Worm (Caenorhabditis elegans) whole organism, L1 larva: ENCODE measurements around the gene C34E10.9.

Experiments used
- C16A3.4 ChIP-seq: fragments of 150-350 bp; optimal IDR thresholded peaks from 2 replicates; lab custom pipeline; 2014; ENCODE audit warnings: missing biosample characterization, missing genetic modification characterization
- C34B4.2 ChIP-seq: sonication (generic microtip); optimal IDR thresholded peaks from 2 replicates; lab custom pipeline; 2017; ENCODE audit warnings: mild to moderate bottlenecking, missing genetic modification characterization, missing compliant biosample characterization
- Y116A8C.19 ChIP-seq: sonication (generic microtip); optimal IDR thresholded peaks from 2 replicates; lab custom pipeline; 2016; ENCODE audit warnings: missing compliant biosample characterization, missing genetic modification characterization, borderline replicate concordance
- blmp-1 ChIP-seq: fragments of 150-350 bp; optimal IDR thresholded peaks from 2 replicates; lab custom pipeline; 2014; ENCODE audit warnings: missing biosample characterization, missing genetic modification characterization
- ceh-63 ChIP-seq: fragments of 200-800 bp; sonication (Bioruptor generic); optimal IDR thresholded peaks from 2 replicates; lab custom pipeline; 2018; ENCODE audit warnings: mild to moderate bottlenecking, missing genetic modification characterization, missing compliant biosample characterization
- ceh-82 ChIP-seq, 3 experiments: fragments of 150-350 bp in 1 of 3; sonication (generic microtip) in 2 of 3; optimal IDR thresholded peaks; 2 replicates each; lab custom pipeline; 2014 to 2017; ENCODE audit warnings: missing biosample characterization in 3 of 3, missing genetic modification characterization in 3 of 3
- dpl-1 ChIP-seq, 3 experiments: fragments of 150-350 bp in 2 of 3; sonication (generic microtip) in 1 of 3; optimal IDR thresholded peaks; 2 replicates each; lab custom pipeline; 2014 to 2017; ENCODE audit warnings: missing biosample characterization in 3 of 3, missing genetic modification characterization in 3 of 3, missing genetic modification reagents in 3 of 3
- dsc-1 ChIP-seq: sonication (generic microtip); optimal IDR thresholded peaks from 2 replicates; lab custom pipeline; 2016; ENCODE audit warnings: mild to moderate bottlenecking, missing genetic modification characterization, missing compliant biosample characterization
- efl-3 ChIP-seq: fragments of 200-800 bp; sonication (Bioruptor generic); optimal IDR thresholded peaks from 2 replicates; lab custom pipeline; 2018; ENCODE audit warnings: mild to moderate bottlenecking, missing genetic modification characterization, missing compliant biosample characterization
- egl-27 ChIP-seq, 2 experiments: fragments of 150-350 bp in 1 of 2; sonication (generic microtip); optimal IDR thresholded peaks; 3 replicates each; lab custom pipeline; 2017 to 2018; ENCODE audit warnings: missing biosample characterization in 2 of 2, missing genetic modification characterization in 2 of 2, missing genetic modification reagents in 2 of 2
- elt-3 ChIP-seq, 6 experiments: fragments of 150-350 bp in 1 of 6; sonication (generic microtip); optimal IDR thresholded peaks; 2 replicates each; lab custom pipeline; 2017 to 2018; ENCODE audit warnings: missing biosample characterization in 6 of 6, missing genetic modification characterization in 6 of 6, inconsistent platforms in 1 of 6
- ets-5 ChIP-seq: fragments of 200-800 bp; sonication (Bioruptor generic); IDR thresholded peaks from 2 replicates; pipeline ENCODE4 v1.3.6; 2022; ENCODE audit warnings: missing genetic modification characterization, missing compliant biosample characterization
- fkh-10 ChIP-seq: sonication (generic microtip); optimal IDR thresholded peaks from 2 replicates; lab custom pipeline; 2017; ENCODE audit warnings: missing biosample characterization, missing genetic modification reagents, missing genetic modification characterization
- fkh-4 ChIP-seq: sonication (generic microtip); optimal IDR thresholded peaks from 2 replicates; lab custom pipeline; 2016; ENCODE audit warnings: missing compliant biosample characterization, missing genetic modification characterization, borderline replicate concordance
- fos-1 ChIP-seq: fragments of 150-350 bp; optimal IDR thresholded peaks from 2 replicates; lab custom pipeline; 2014; ENCODE audit warnings: missing biosample characterization, missing genetic modification characterization
- grh-1 ChIP-seq: fragments of 200-800 bp; sonication (Bioruptor generic); IDR thresholded peaks from 2 replicates; pipeline ENCODE4 v1.3.6; 2022; ENCODE audit warnings: missing genetic modification reagents, missing genetic modification characterization, missing compliant biosample characterization
- hlh-17 ChIP-seq: fragments of 200-800 bp; sonication (Bioruptor generic); optimal IDR thresholded peaks from 2 replicates; lab custom pipeline; 2018; ENCODE audit warnings: missing genetic modification characterization, mild to moderate bottlenecking, missing compliant biosample characterization, moderate library complexity, borderline replicate concordance
- hpl-2 ChIP-seq: fragments of 150-350 bp; optimal IDR thresholded peaks from 2 replicates; lab custom pipeline; 2014; ENCODE audit warnings: missing biosample characterization, missing genetic modification reagents, missing genetic modification characterization
- irx-1 ChIP-seq: sonication (generic microtip); optimal IDR thresholded peaks from 2 replicates; lab custom pipeline; 2016; ENCODE audit warnings: missing genetic modification characterization, missing compliant biosample characterization
- isw-1 ChIP-seq: fragments of 200-800 bp; sonication (Bioruptor generic); IDR thresholded peaks from 2 replicates; pipeline ENCODE4 v1.3.6; 2022; ENCODE audit warnings: missing genetic modification characterization, missing compliant biosample characterization
- lin-13 ChIP-seq: fragments of 150-350 bp; optimal IDR thresholded peaks from 2 replicates; lab custom pipeline; 2014; ENCODE audit warnings: missing biosample characterization, missing genetic modification reagents, missing genetic modification characterization
- lin-15B ChIP-seq: fragments of 150-350 bp; sonication (generic microtip); optimal IDR thresholded peaks from 3 replicates; lab custom pipeline; 2014; ENCODE audit warnings: missing biosample characterization, missing genetic modification characterization
- mab-9 ChIP-seq: fragments of 200-800 bp; sonication (Bioruptor generic); IDR thresholded peaks from 2 replicates; pipeline ENCODE4 v1.3.6; 2022; ENCODE audit warnings: missing genetic modification reagents, missing genetic modification characterization, missing compliant biosample characterization
- mdl-1 ChIP-seq, 2 experiments: fragments of 150-350 bp; optimal IDR thresholded peaks; 2 replicates each; lab custom pipeline; 2014 to 2017; ENCODE audit warnings: missing biosample characterization in 2 of 2, missing genetic modification characterization in 2 of 2, inconsistent platforms in 1 of 2
- nhr-11 ChIP-seq: fragments of 150-350 bp; optimal IDR thresholded peaks from 2 replicates; lab custom pipeline; 2014; ENCODE audit warnings: missing biosample characterization, missing genetic modification characterization
- nhr-237 ChIP-seq: fragments of 150-350 bp; optimal IDR thresholded peaks from 2 replicates; lab custom pipeline; 2014; ENCODE audit warnings: missing biosample characterization, missing genetic modification characterization
- nhr-28 ChIP-seq: fragments of 150-350 bp; optimal IDR thresholded peaks from 2 replicates; lab custom pipeline; 2014; ENCODE audit warnings: missing biosample characterization, missing genetic modification characterization
- nhr-47 ChIP-seq: sonication (generic microtip); optimal IDR thresholded peaks from 2 replicates; lab custom pipeline; 2016; ENCODE audit warnings: mild to moderate bottlenecking, missing genetic modification characterization, moderate library complexity, missing compliant biosample characterization
- nhr-76 ChIP-seq: sonication (generic microtip); optimal IDR thresholded peaks from 2 replicates; lab custom pipeline; 2017; ENCODE audit warnings: missing biosample characterization, missing genetic modification characterization
- nhr-77 ChIP-seq: fragments of 150-350 bp; optimal IDR thresholded peaks from 2 replicates; lab custom pipeline; 2014; ENCODE audit warnings: missing biosample characterization, missing genetic modification characterization
- nhr-84 ChIP-seq: sonication (generic microtip); optimal IDR thresholded peaks from 2 replicates; lab custom pipeline; 2017; ENCODE audit warnings: missing biosample characterization, missing genetic modification characterization
- nhr-85 ChIP-seq: sonication (generic microtip); peaks from one replicate; lab custom pipeline; 2016; ENCODE audit warnings: missing genetic modification characterization, inconsistent platforms, missing compliant biosample characterization
- nhr-90 ChIP-seq: sonication (generic microtip); optimal IDR thresholded peaks from 2 replicates; lab custom pipeline; 2016; ENCODE audit warnings: mild to moderate bottlenecking, missing genetic modification characterization, missing compliant biosample characterization; ENCODE audit not compliant: poor library complexity
- pax-3 ChIP-seq: fragments of 200-800 bp; sonication (Bioruptor generic); optimal IDR thresholded peaks from 2 replicates; lab custom pipeline; 2018; ENCODE audit warnings: mild to moderate bottlenecking, missing genetic modification characterization, moderate library complexity, missing compliant biosample characterization
- skn-1 ChIP-seq: fragments of 150-350 bp; optimal IDR thresholded peaks from 2 replicates; lab custom pipeline; 2014; ENCODE audit warnings: missing biosample characterization, missing genetic modification characterization
- snpc-4 ChIP-seq: fragments of 150-350 bp; optimal IDR thresholded peaks from 2 replicates; lab custom pipeline; 2014; ENCODE audit warnings: missing biosample characterization, missing genetic modification characterization
- snu-23 ChIP-seq: sonication (generic microtip); optimal IDR thresholded peaks from 2 replicates; lab custom pipeline; 2016; ENCODE audit warnings: missing genetic modification characterization, missing compliant biosample characterization
- sox-4 ChIP-seq: sonication (generic microtip); optimal IDR thresholded peaks from 2 replicates; lab custom pipeline; 2016; ENCODE audit warnings: missing genetic modification characterization, missing compliant biosample characterization
- sptf-1 ChIP-seq: fragments of 150-350 bp; optimal IDR thresholded peaks from 2 replicates; lab custom pipeline; 2014; ENCODE audit warnings: missing biosample characterization, missing genetic modification characterization
- sup-37 ChIP-seq: fragments of 200-800 bp; sonication (Bioruptor generic); optimal IDR thresholded peaks from 2 replicates; lab custom pipeline; 2018; ENCODE audit warnings: mild to moderate bottlenecking, missing genetic modification characterization, missing compliant biosample characterization
- tbx-2 ChIP-seq: sonication (generic microtip); optimal IDR thresholded peaks from 2 replicates; lab custom pipeline; 2016; ENCODE audit warnings: missing genetic modification characterization, missing compliant biosample characterization
- unc-130 ChIP-seq: fragments of 150-350 bp; optimal IDR thresholded peaks from 2 replicates; lab custom pipeline; 2017; ENCODE audit warnings: missing biosample characterization, missing genetic modification characterization, inconsistent platforms
- unc-86 ChIP-seq: sonication (generic microtip); optimal IDR thresholded peaks from 2 replicates; lab custom pipeline; 2016; ENCODE audit warnings: missing genetic modification characterization, missing compliant biosample characterization
- unc-98 ChIP-seq: fragments of 200-800 bp; sonication (Bioruptor generic); IDR thresholded peaks from 2 replicates; pipeline ENCODE4 v1.3.6; 2022; ENCODE audit warnings: missing genetic modification characterization, missing compliant biosample characterization
- xbp-1 ChIP-seq: sonication (generic microtip); optimal IDR thresholded peaks from 2 replicates; lab custom pipeline; 2016; ENCODE audit warnings: missing genetic modification characterization, missing compliant biosample characterization
- zag-1 ChIP-seq: fragments of 150-350 bp; optimal IDR thresholded peaks from 2 replicates; lab custom pipeline; 2014; ENCODE audit warnings: missing biosample characterization, missing genetic modification characterization
- ztf-11 ChIP-seq, 2 experiments: sonication (generic microtip); optimal IDR thresholded peaks; 2 replicates each; lab custom pipeline; 2016 to 2017; ENCODE audit warnings: missing genetic modification characterization in 2 of 2, missing biosample characterization in 1 of 2, missing compliant biosample characterization in 1 of 2
- ztf-4 ChIP-seq: fragments of 150-350 bp; optimal IDR thresholded peaks from 2 replicates; lab custom pipeline; 2014; ENCODE audit warnings: missing biosample characterization, missing genetic modification characterization

C34E10.9 gene

DNA sequence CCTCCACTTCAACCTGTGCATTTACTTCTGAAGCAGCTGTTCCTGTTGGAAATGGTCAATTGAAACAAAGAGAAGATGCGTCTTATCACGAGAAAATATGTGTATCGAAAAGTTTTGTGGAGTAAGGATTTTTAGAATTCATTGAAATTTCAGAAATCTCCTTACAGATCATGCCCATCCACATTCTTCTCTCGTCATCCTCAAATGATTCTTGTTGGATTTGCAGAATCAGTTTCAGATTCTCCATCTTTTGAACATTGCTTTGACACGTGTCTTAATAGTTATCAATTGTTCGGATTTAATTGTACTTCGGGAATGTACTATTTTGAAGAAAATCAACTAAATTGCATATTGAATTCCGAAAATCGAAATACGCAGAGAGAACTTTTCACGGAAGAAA lies 40.8 kb upstream of the C34E10.9 start:
- TF ChIP-seq fkh-10 (GFP tag; lab: Kevin White, UChicago) (no peak), lin-13 (GFP tag; lab: Kevin White, UChicago) (no peak), nhr-76 (tag; lab: Kevin White, UChicago) (no peak), fos-1 (tag; lab: Kevin White, UChicago) (no peak), unc-130 (no peak), ceh-82 (tag; optimal IDR thresholded peaks at IDR 0.05; lab: Kevin White, UChicago) (no peak), skn-1 (no peak), elt-3 (tag; optimal IDR thresholded peaks at IDR 0.05; lab: Kevin White, UChicago) (no peak), pax-3 (no peak), C16A3.4 (no peak), snu-23 (no peak), sox-4 (no peak), nhr-90 (no peak), unc-86 (tag; lab: Kevin White, UChicago) (no peak), C34B4.2 (tag; lab: Kevin White, UChicago) (no peak), ceh-63 (GFP tag; lab: Kevin White, UChicago) (no peak), nhr-11 (tag; lab: Kevin White, UChicago) (no peak), tbx-2 (tag; lab: Kevin White, UChicago) (no peak), nhr-237 (tag; lab: Kevin White, UChicago) (no peak)

DNA sequence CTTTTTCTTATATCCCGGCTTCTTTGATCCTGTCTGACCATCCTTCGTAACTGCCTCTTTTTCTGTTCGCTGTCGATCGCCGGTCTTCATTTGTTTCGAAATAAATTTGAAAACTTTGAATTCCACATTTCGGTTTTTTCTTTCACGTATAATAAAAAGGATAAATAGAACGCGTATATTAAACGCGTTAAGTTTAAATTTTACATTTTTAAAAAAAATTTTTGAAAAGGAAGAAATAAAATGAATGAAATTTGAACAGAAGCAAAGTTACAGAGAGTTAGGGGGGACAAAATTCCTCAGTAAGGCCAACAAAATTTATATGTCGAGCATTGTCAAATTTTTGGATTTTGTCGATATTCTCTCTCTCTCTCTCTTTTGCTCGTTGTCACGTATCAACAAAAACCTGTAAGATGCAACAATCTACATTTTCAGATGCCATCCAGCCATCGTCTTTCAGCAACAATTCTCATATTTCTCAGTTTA lies 38.6 kb upstream of the C34E10.9 start, which contains the start of the genes T15B12.2 and F52C9.5:
T15B12.2 (minus strand) TSS at position 101 of the 483 bp plus-strand sequence.
F52C9.5 (plus strand) TSS at position 433 of the 483 bp plus-strand sequence.
- TF ChIP-seq xbp-1 (no peak), nhr-47 (no peak), fkh-4 (tag; lab: Kevin White, UChicago) (no peak), nhr-90 (no peak), Y116A8C.19 (no peak), unc-130 (no peak), nhr-237 (tag; lab: Kevin White, UChicago) (no peak), dsc-1 (tag; lab: Kevin White, UChicago) (no peak), unc-98 (no peak), hlh-17 (no peak), nhr-85 (tag; lab: Kevin White, UChicago) (no peak), ceh-63 (GFP tag; lab: Kevin White, UChicago) (no peak), lin-15B (tag; lab: Kevin White, UChicago) (no peak), C34B4.2 (tag; lab: Kevin White, UChicago) (no peak), nhr-11 (tag; lab: Kevin White, UChicago) (no peak), unc-86 (tag; lab: Kevin White, UChicago) (no peak), ceh-82 (tag; optimal IDR thresholded peaks at IDR 0.05; lab: Kevin White, UChicago) (no peak), sup-37 (no peak), nhr-77 (tag; lab: Kevin White, UChicago) (no peak)

DNA sequence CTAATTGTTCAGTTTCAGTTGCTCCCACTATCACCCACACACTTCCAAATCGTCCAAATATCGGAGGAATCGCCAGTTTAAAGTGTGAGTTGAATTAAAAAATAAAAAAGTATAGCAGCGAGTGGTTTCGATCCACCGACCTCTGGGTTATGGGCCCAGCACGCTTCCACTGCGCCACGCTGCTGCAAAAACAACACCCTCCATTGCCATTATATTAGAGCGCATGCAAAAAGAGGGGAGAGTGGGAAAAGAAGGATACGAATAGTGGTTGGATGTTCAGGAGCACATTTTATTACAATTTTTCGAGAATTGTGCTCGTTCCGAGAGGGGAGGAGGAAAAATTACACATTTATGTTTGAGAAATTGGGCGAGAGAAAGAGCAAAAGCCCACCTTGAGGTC lies 31.7 kb upstream of the C34E10.9 start:
- TF ChIP-seq unc-86 (tag; lab: Kevin White, UChicago) (peak; percentile 16), fkh-10 (GFP tag; lab: Kevin White, UChicago) (no peak), sox-4 (no peak), mab-9 (no peak), blmp-1 (tag; lab: Kevin White, UChicago) (peak; percentile 7), ztf-11 (tag; optimal IDR thresholded peaks at IDR 0.05; lab: Kevin White, UChicago) (peak in 1 of 2 experiments; percentile 51), hlh-17 (no peak), C34B4.2 (tag; lab: Kevin White, UChicago) (no peak), tbx-2 (tag; lab: Kevin White, UChicago) (peak; percentile 57), zag-1 (tag; lab: Kevin White, UChicago) (no peak), grh-1 (GFP tag; lab: Robert Waterston, UW) (no peak), efl-3 (GFP tag; lab: Kevin White, UChicago) (no peak), hpl-2 (GFP tag; lab: Kevin White, UChicago) (no peak), nhr-47 (peak; percentile 74), irx-1 (tag; lab: Kevin White, UChicago) (peak; percentile 33), dpl-1 (GFP tag; optimal IDR thresholded peaks at IDR 0.05; lab: Kevin White, UChicago) (peak; percentile 12 to 43 (median 26)), isw-1 (GFP tag; lab: Robert Waterston, UW) (no peak; the same call in 1 of the 2 replicates), ets-5 (GFP tag; lab: Robert Waterston, UW) (no peak), snu-23 (peak; percentile 83), sptf-1 (tag; lab: Kevin White, UChicago) (no peak), nhr-28 (no peak), ceh-82 (tag; optimal IDR thresholded peaks at IDR 0.05; lab: Kevin White, UChicago) (peak; percentile 25 to 46 (median 34)), snpc-4 (no peak), ceh-63 (GFP tag; lab: Kevin White, UChicago) (peak; percentile 39), mdl-1 (tag; optimal IDR thresholded peaks at IDR 0.05; lab: Kevin White, UChicago) (peak in 1 of 2 experiments; percentile 37), nhr-84 (tag; lab: Kevin White, UChicago) (no peak), ztf-4 (tag; lab: Kevin White, UChicago) (peak; percentile 52), egl-27 (tag; optimal IDR thresholded peaks at IDR 0.05; lab: Kevin White, UChicago) (no peak)
